Fruit fly (Drosophila melanogaster): ENCODE data around the gene Cfp1.

- TF ChIP-seq CG8478 (optimal IDR thresholded peaks at IDR 0.05) (no peak), usp (GFP tag; optimal IDR thresholded peaks at IDR 0.05) (no peak), Dll (optimal IDR thresholded peaks at IDR 0.05) (no peak)
Observed at dm6 chrX:9319140-9319539, 46.4 kb upstream of the Cfp1 start, which contains the start of the genes c12.1 and c12.2.
